Fruit fly (Drosophila melanogaster) whole organism, embryonic: Measurements from ENCODE around the gene Ppcs.

Experiments
- BEAF-32 ChIP-seq: fragments of 200-800 bp; sonication (Bioruptor generic); optimal IDR thresholded peaks from 3 replicates; lab custom pipeline; 2017; ENCODE audit warnings: missing biosample characterization, missing genetic modification characterization, mild to moderate bottlenecking, moderate library complexity, missing genetic modification reagents
- BtbVII ChIP-seq: fragments of 200-800 bp; sonication (Bioruptor generic); optimal IDR thresholded peaks from 3 replicates; lab custom pipeline; 2017; ENCODE audit warnings: missing biosample characterization, mild to moderate bottlenecking, missing genetic modification characterization
- CG10959 ChIP-seq: fragments of 200-800 bp; sonication (Bioruptor generic); IDR thresholded peaks from 2 replicates; pipeline ENCODE4 v1.3.6; 2022; ENCODE audit warnings: missing biosample characterization, missing genetic modification characterization
- CG2129 ChIP-seq: fragments of 200-800 bp; sonication (Bioruptor generic); IDR thresholded peaks from 2 replicates; pipeline ENCODE4 v1.3.6; 2022; ENCODE audit warnings: missing biosample characterization, missing genetic modification characterization; ENCODE audit not compliant: partially characterized antibody
- CG30431 ChIP-seq: fragments of 200-800 bp; sonication (Bioruptor generic); optimal IDR thresholded peaks from 2 replicates; lab custom pipeline; 2017; ENCODE audit warnings: missing biosample characterization, missing genetic modification characterization
- CG4424 ChIP-seq: fragments of 200-800 bp; sonication (Bioruptor generic); optimal IDR thresholded peaks from 3 replicates; lab custom pipeline; 2016; ENCODE audit warnings: missing biosample characterization, missing genetic modification characterization
- MESR4 ChIP-seq: fragments of 200-800 bp; sonication (Bioruptor generic); optimal IDR thresholded peaks from 2 replicates; lab custom pipeline; 2018; ENCODE audit warnings: missing biosample characterization, mild to moderate bottlenecking, missing genetic modification characterization, moderate library complexity
- bcd ChIP-seq: fragments of 200-800 bp; sonication (Bioruptor generic); optimal IDR thresholded peaks from 2 replicates; lab custom pipeline; 2017; ENCODE audit warnings: missing biosample characterization, mild to moderate bottlenecking, missing genetic modification characterization
- cwo ChIP-seq: fragments of 200-800 bp; sonication (Bioruptor generic); optimal IDR thresholded peaks from 3 replicates; lab custom pipeline; 2017; ENCODE audit warnings: missing biosample characterization, missing genetic modification characterization, mild to moderate bottlenecking, moderate library complexity, missing genetic modification reagents
- h ChIP-seq: fragments of >200 bp; optimal IDR thresholded peaks from 2 replicates; lab custom pipeline; 2017
- hb ChIP-seq: fragments of 200-800 bp; sonication (Bioruptor generic); IDR thresholded peaks from 3 replicates; pipeline ENCODE4 v1.3.6; 2022; ENCODE audit warnings: missing biosample characterization, missing genetic modification characterization; ENCODE audit not compliant: partially characterized antibody
- maf-S ChIP-seq: fragments of 200-800 bp; sonication (Bioruptor generic); optimal IDR thresholded peaks from 2 replicates; lab custom pipeline; 2016; ENCODE audit warnings: missing biosample characterization, missing genetic modification characterization
- ranshi ChIP-seq: fragments of 200-800 bp; sonication (Bioruptor generic); IDR thresholded peaks from 2 replicates; pipeline ENCODE4 v1.3.6; 2022; ENCODE audit warnings: missing biosample characterization, missing genetic modification characterization

DNA sequence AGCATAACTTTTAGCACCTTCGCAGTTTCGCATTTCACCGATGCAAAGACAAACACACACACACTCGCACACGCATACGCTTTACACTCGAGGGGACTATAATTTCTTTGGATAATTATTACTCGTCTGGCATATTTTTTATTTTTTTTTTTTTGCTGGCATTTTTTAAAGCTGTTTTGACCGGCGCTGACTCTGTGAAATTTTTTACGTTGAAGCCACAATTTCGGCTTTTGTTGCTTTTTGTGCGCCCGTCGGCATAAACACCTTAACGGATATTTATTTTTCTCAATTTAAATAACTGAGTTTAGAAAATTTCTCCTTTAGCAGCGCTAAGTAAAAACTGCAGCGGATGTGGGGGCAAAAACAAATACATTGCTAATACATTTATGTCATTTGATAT is 49.4 kb downstream of the Ppcs start:
- no peak for TF ChIP-seq BEAF-32 (GFP tag; lab: Kevin White, UChicago)
- no peak for TF ChIP-seq CG30431
- no peak for TF ChIP-seq cwo (GFP tag; lab: Kevin White, UChicago)
- TF ChIP-seq BtbVII (GFP tag; lab: Kevin White, UChicago) = no peak
- no peak for TF ChIP-seq CG2129
- no peak for TF ChIP-seq MESR4 (GFP tag; lab: Kevin White, UChicago)
- TF ChIP-seq hb (GFP tag; lab: Robert Waterston, UW) = no peak
- TF ChIP-seq ranshi = no peak
- TF ChIP-seq CG10959 = no peak
- no peak for TF ChIP-seq bcd (GFP tag; lab: Kevin White, UChicago)
- TF ChIP-seq CG4424 (GFP tag; lab: Kevin White, UChicago) = no peak
- no peak for TF ChIP-seq h (lab: Kevin White, UChicago)
- TF ChIP-seq maf-S = no peak
